Worm (Caenorhabditis elegans) whole organism, early embryonic: ENCODE measurements around the gene T04H1.13.

Experiments used
- aly-1 ChIP-seq: sonication (generic microtip); optimal IDR thresholded peaks from 2 replicates; lab custom pipeline; 2016; ENCODE audit warnings: missing genetic modification characterization, missing compliant biosample characterization
- ama-1 ChIP-seq: fragments of 150-350 bp; optimal IDR thresholded peaks from 2 replicates; lab custom pipeline; 2014
- ets-7 ChIP-seq: sonication (generic microtip); optimal IDR thresholded peaks from 2 replicates; lab custom pipeline; 2016; ENCODE audit warnings: missing genotype, missing genetic modification characterization, missing compliant biosample characterization
- flt-1 ChIP-seq: fragments of 200-800 bp; sonication (Bioruptor generic); IDR thresholded peaks from 2 replicates; pipeline ENCODE4 v1.3.6; 2022; ENCODE audit warnings: missing genetic modification characterization, missing compliant biosample characterization

- TF ChIP-seq flt-1 (no peak), ama-1 (lab: Kevin White, UChicago) (no peak), ets-7 (tag; lab: Kevin White, UChicago) (no peak), aly-1 (tag; lab: Kevin White, UChicago) (no peak)
Measured at ce11 chrV:12209951-12210350, 34.9 kb downstream of the T04H1.13 start.
